Worm (Caenorhabditis elegans): ENCODE measurements around the gene ufm-1.

Gene ufm-1

DNA sequence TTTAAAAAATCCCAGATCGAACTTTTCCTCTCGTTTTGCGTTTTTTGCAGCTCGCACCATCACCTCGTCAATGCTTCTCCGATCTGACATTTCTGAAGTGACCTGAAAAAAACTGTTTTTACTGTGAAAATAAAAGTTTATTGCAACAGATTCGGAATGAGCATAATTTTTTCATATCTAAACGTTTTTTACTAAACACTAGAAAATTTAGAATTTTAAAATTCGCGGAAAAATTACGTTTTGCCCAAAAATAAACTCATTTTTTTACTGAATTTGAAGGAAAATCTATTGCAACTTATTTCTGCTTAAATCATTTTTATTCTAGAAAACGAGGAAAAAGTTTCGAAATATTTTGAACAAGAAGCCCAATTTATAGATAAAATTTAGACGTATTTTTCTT is 24.1 kb downstream of the ufm-1 start, which contains the start of gene ZK688.9:
Gene ZK688.9, minus strand, starts transcription at position 101 of the 400 bp plus-strand sequence.
- TF ChIP-seq nhr-6 (tag; optimal IDR thresholded peaks at IDR 0.05) (no peak), ceh-62 (tag; optimal IDR thresholded peaks at IDR 0.05) (no peak), nhr-28 (tag; optimal IDR thresholded peaks at IDR 0.05) (no peak), F49E8.2 (tag; optimal IDR thresholded peaks at IDR 0.05; ENCODE audit: borderline replicate concordance) (no peak), daf-19 (GFP tag; conservative IDR thresholded peaks at IDR 0.05) (no peak), set-16 (GFP tag; IDR thresholded peaks at IDR 0.05) (no peak), dmd-8 (GFP tag; IDR thresholded peaks at IDR 0.05) (no peak), dmd-9 (GFP tag; IDR thresholded peaks at IDR 0.05) (no peak), skn-1 (tag; optimal IDR thresholded peaks at IDR 0.05) (no peak), lin-39 (tag; optimal IDR thresholded peaks at IDR 0.05) (no peak), nhr-11 (tag; optimal IDR thresholded peaks at IDR 0.05) (no peak), sdz-12 (GFP tag; optimal IDR thresholded peaks at IDR 0.05) (no peak), lin-13 (GFP tag; optimal IDR thresholded peaks at IDR 0.05) (no peak), madf-5 (GFP tag; IDR thresholded peaks at IDR 0.05) (no peak), lin-1 (GFP tag; IDR thresholded peaks at IDR 0.05) (no peak), lir-3 (tag; optimal IDR thresholded peaks at IDR 0.05) (no peak), nhr-102 (tag; optimal IDR thresholded peaks at IDR 0.05) (no peak), arid-1 (GFP tag; conservative IDR thresholded peaks at IDR 0.05) (no peak), nhr-77 (tag; optimal IDR thresholded peaks at IDR 0.05) (no peak), mxl-3 (GFP tag; optimal IDR thresholded peaks at IDR 0.05) (no peak)

DNA sequence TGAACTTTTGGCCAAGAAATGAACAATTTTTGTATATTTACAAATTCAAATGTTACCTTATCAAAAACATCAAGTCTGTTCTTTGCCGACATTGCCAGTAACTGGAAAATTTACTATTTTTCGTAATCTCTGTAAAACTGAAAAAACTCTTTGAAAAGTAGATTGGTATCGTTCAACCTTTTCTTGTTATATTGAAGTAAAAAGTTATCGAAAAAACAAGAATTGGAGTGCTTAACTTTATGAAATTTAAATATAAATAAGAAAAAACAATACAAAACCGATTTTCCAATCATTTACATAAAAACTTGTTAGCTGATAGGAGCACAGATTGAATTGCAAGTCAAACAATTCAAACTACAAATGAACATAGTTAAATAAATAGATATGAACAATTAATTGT is 26.1 kb downstream of the ufm-1 start, which contains the start of gene ZK688.11:
Gene ZK688.11, minus strand, starts transcription at position 101 of the 400 bp plus-strand sequence.
- TF ChIP-seq tra-1 (GFP tag; IDR thresholded peaks at IDR 0.05) (no peak), mxl-3 (GFP tag; optimal IDR thresholded peaks at IDR 0.05) (no peak), dve-1 (tag; optimal IDR thresholded peaks at IDR 0.05; ENCODE audit: insufficient read depth) (peak; percentile 3), lsy-2 (tag; optimal IDR thresholded peaks at IDR 0.05) (no peak), nhr-25 (tag; optimal IDR thresholded peaks at IDR 0.05; ENCODE audit: borderline replicate concordance, insufficient read depth) (no peak), T26A8.4 (GFP tag; IDR thresholded peaks at IDR 0.05) (no peak), mep-1 (tag; optimal IDR thresholded peaks at IDR 0.05) (peak; percentile 27), madf-9 (GFP tag; conservative IDR thresholded peaks at IDR 0.05) (no peak), daf-12 (tag; optimal IDR thresholded peaks at IDR 0.05) (no peak), php-3 (GFP tag; IDR thresholded peaks at IDR 0.05) (no peak), lin-38 (GFP tag; IDR thresholded peaks at IDR 0.05) (no peak), T20F7.1 (GFP tag; optimal IDR thresholded peaks at IDR 0.05) (no peak)

DNA sequence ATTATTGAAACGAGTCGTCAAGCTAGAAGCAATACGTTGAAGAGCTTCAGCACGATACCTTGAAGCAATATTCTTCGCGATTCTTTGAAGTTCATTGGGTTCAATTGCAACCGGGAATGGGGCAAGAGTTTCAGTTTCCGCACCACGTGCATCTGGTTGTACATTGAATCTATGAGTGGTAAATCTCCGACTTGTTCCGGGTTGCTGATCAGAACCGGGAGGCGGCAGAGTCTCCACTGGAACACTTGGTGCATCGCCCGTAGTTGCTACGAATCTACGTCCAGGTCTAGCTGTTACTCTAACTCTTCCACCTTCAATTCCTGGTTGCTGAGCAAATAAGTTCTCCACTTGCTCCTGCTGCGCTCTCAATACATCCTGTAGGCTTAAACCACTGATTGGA is 30.3 kb downstream of the ufm-1 start:
- TF ChIP-seq lir-3 (tag; optimal IDR thresholded peaks at IDR 0.05), result no peak

DNA sequence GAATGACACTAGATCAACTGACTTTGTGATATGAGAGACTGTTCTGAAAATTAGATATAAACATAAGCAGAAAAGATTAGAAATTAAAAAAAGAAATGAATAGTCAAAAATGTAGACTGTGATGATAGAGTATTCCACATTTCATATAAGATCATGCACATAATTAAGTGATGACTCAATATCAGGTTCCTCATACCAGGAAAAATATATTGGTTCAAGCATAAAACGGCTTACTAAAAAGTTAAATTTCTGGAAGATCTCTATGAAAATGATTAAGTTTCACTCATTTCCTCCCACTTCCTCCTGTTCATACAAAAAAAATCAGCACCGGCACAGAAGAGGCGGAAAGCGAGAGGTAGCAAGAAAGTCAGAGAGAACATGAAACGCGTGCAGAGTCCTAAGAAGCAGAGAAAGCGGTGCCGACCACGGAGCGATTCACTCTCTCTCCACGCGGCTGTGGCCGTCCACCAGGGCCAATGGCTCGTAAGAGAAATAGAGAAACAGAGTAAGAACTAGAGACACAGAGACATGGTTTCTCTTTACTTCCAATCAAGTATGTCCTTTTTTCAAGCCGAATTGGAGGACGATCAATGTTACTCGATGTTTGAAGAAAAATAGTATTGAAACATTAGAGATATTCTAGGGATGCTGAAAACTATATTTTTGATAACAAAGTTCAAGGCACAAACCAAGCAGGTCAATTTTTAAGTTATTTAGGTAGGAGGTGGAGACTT is 33.0 kb downstream of the ufm-1 start, which contains the start of the genes ZK688.5 and fahd-1:
Gene ZK688.5, minus strand, starts transcription at position 51 of the 734 bp plus-strand sequence.
Gene fahd-1, plus strand, starts transcription at position 684 of the 734 bp plus-strand sequence.
- TF ChIP-seq dmd-9 (GFP tag; IDR thresholded peaks at IDR 0.05) (no peak), vab-7 (GFP tag; IDR thresholded peaks at IDR 0.05) (no peak), mep-1 (tag; optimal IDR thresholded peaks at IDR 0.05) (peak; percentile 88), F26F4.8 (GFP tag; conservative IDR thresholded peaks at IDR 0.05) (no peak), nhr-25 (tag; optimal IDR thresholded peaks at IDR 0.05; ENCODE audit: borderline replicate concordance, insufficient read depth) (peak; percentile 85), nhr-77 (tag; optimal IDR thresholded peaks at IDR 0.05) (no peak), T20F7.1 (GFP tag; optimal IDR thresholded peaks at IDR 0.05) (peak; percentile 40), nhr-76 (tag; optimal IDR thresholded peaks at IDR 0.05) (no peak), zip-11 (GFP tag; IDR thresholded peaks at IDR 0.05) (no peak), nhr-6 (tag; optimal IDR thresholded peaks at IDR 0.05) (peak; percentile 47), rbr-2 (tag; optimal IDR thresholded peaks at IDR 0.05) (peak; percentile 78), F49E8.2 (tag; optimal IDR thresholded peaks at IDR 0.05; ENCODE audit: borderline replicate concordance) (no peak), ceh-28 (tag; optimal IDR thresholded peaks at IDR 0.05) (no peak), zag-1 (tag; optimal IDR thresholded peaks at IDR 0.05) (no peak), snpc-1.2 (GFP tag; IDR thresholded peaks at IDR 0.05) (no peak), Y105C5A.15 (GFP tag; IDR thresholded peaks at IDR 0.05) (no peak), fos-1 (tag; optimal IDR thresholded peaks at IDR 0.05) (no peak), ceh-20 (GFP tag; IDR thresholded peaks at IDR 0.05) (0 out of 2 replicates have a peak, but pooled peaks have one; percentile 46), set-16 (GFP tag; IDR thresholded peaks at IDR 0.05) (no peak; the same call in 1 of the 2 replicates), madf-5 (GFP tag; IDR thresholded peaks at IDR 0.05) (no peak), lir-3 (tag; optimal IDR thresholded peaks at IDR 0.05) (no peak), ZK337.2 (GFP tag; IDR thresholded peaks at IDR 0.05) (no peak), F44E2.7 (GFP tag; IDR thresholded peaks at IDR 0.05) (no peak)

Data from whole organism, L4 larva.